Comparison of ENCODE assay signal across 6 fruit fly cellular contexts in the genomic region with DNA sequence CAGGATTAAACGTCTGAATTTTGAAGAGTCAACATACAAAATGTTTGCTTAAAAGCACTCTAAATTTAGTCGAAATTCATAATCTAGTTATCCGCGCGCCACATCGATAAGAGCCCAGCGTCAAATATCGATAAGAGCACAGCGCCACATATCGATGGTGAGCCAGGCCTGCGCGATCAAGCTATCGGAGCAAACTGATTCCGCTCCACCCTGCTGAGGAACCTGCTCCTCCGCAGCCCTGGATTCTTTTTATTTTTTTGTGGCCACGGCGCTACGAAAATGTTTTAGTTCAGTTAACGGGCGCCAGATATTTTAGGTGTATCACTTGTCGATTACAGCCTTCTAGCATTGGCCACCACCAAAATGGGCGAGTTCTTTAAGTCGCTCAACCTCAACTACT.
TF ChIP-seq lines count a peak whose summit lies in the region.

No protein-coding gene starts in this region.

- peak; percentile 59 to 60 for TF ChIP-seq CTCF in S2 (optimal IDR thresholded peaks at IDR 0.05; lab: Kevin White, UChicago)
- peak; percentile 68 for TF ChIP-seq CTCF in whole organism, embryonic (GFP tag; optimal IDR thresholded peaks at IDR 0.05; lab: Kevin White, UChicago)

TF ChIP-seq in whole organism, adult, 20 proteins besides CTCF, POLR2A, EP300 and RAD21:
- TF ChIP-seq CG1620 (GFP tag; optimal IDR thresholded peaks at IDR 0.05; lab: Kevin White, UChicago) (peak; percentile 38), ovo (GFP tag; optimal IDR thresholded peaks at IDR 0.05; lab: Kevin White, UChicago) (no peak), CG11617 (GFP tag; optimal IDR thresholded peaks at IDR 0.05; lab: Kevin White, UChicago) (peak; percentile 16), bab1 (GFP tag; optimal IDR thresholded peaks at IDR 0.05; lab: Kevin White, UChicago) (peak; percentile 79), kay (GFP tag; lab: Kevin White, UChicago; ENCODE audit: borderline replicate concordance) (no peak), CG7045 (GFP tag; optimal IDR thresholded peaks at IDR 0.05; lab: Kevin White, UChicago) (no peak), CG33017 (tag; optimal IDR thresholded peaks at IDR 0.05; lab: Kevin White, UChicago) (no peak), Mnt (GFP tag; optimal IDR thresholded peaks at IDR 0.05; lab: Kevin White, UChicago) (no peak), Hr96 (GFP tag; optimal IDR thresholded peaks at IDR 0.05; lab: Kevin White, UChicago) (peak; percentile 27), CG12768 (GFP tag; optimal IDR thresholded peaks at IDR 0.05; lab: Kevin White, UChicago) (no peak), CG7101 (tag; optimal IDR thresholded peaks at IDR 0.05; lab: Kevin White, UChicago) (peak; percentile 30), cic (GFP tag; optimal IDR thresholded peaks at IDR 0.05; lab: Kevin White, UChicago) (peak; percentile 23)

TF ChIP-seq in whole organism, embryonic, 481 proteins besides CTCF, POLR2A, EP300 and RAD21 (continues in another document):
- TF ChIP-seq CG10543 (GFP tag; optimal IDR thresholded peaks at IDR 0.05; lab: Kevin White, UChicago) (no peak), CG10959 (GFP tag; IDR thresholded peaks at IDR 0.05; lab: Robert Waterston, UW) (no peak), CG13424 (tag; optimal IDR thresholded peaks at IDR 0.05; lab: Kevin White, UChicago) (peak; percentile 14), emc (GFP tag; optimal IDR thresholded peaks at IDR 0.05; lab: Kevin White, UChicago) (peak; percentile 30), HLHmδ (GFP tag; optimal IDR thresholded peaks at IDR 0.05; lab: Kevin White, UChicago) (no peak), dmrt99B (tag; optimal IDR thresholded peaks at IDR 0.05; lab: Kevin White, UChicago) (no peak), zen2 (GFP tag; IDR thresholded peaks at IDR 0.05; lab: Robert Waterston, UW; ENCODE audit: partially characterized antibody) (peak; percentile 97), CG12659 (GFP tag; optimal IDR thresholded peaks at IDR 0.05; lab: Kevin White, UChicago) (peak; percentile 72), mld (GFP tag; IDR thresholded peaks at IDR 0.05; lab: Robert Waterston, UW; ENCODE audit: partially characterized antibody) (peak; percentile 98), CG30403 (GFP tag; optimal IDR thresholded peaks at IDR 0.05; lab: Kevin White, UChicago) (peak; percentile 25), CG9609 (GFP tag; optimal IDR thresholded peaks at IDR 0.05; lab: Kevin White, UChicago) (peak; percentile 7), Atf6 (GFP tag; IDR thresholded peaks at IDR 0.05; lab: Robert Waterston, UW) (no peak), CG2120 (GFP tag; optimal IDR thresholded peaks at IDR 0.05; lab: Kevin White, UChicago) (peak; percentile 64), CG11398 (GFP tag; optimal IDR thresholded peaks at IDR 0.05; lab: Kevin White, UChicago) (no peak), CG11723 (GFP tag; optimal IDR thresholded peaks at IDR 0.05; lab: Kevin White, UChicago) (no peak), Antp (GFP tag; optimal IDR thresholded peaks at IDR 0.05; lab: Kevin White, UChicago) (peak; percentile 36), luna (GFP tag; optimal IDR thresholded peaks at IDR 0.05; lab: Kevin White, UChicago) (peak; percentile 45), CG34422 (GFP tag; IDR thresholded peaks at IDR 0.05; lab: Robert Waterston, UW) (peak; percentile 56; the same call in 2 of the 3 replicates)

TF ChIP-seq in whole organism, prepupa, 60 proteins besides CTCF, POLR2A, EP300 and RAD21:
- TF ChIP-seq Sox14 (GFP tag; optimal IDR thresholded peaks at IDR 0.05; lab: Kevin White, UChicago) (peak; percentile 48), svp (GFP tag; lab: Kevin White, UChicago) (no peak), cyc (GFP tag; optimal IDR thresholded peaks at IDR 0.05; lab: Kevin White, UChicago) (peak; percentile 20), CG6163 (GFP tag; IDR thresholded peaks at IDR 0.05; lab: Robert Waterston, UW) (peak; percentile 27; the same call in 1 of the 3 replicates), esn (GFP tag; optimal IDR thresholded peaks at IDR 0.05; lab: Kevin White, UChicago) (peak; percentile 32), CG10669 (GFP tag; optimal IDR thresholded peaks at IDR 0.05; lab: Kevin White, UChicago) (no peak), CG31627 (GFP tag; optimal IDR thresholded peaks at IDR 0.05; lab: Kevin White, UChicago) (peak; percentile 26), CG3032 (tag; optimal IDR thresholded peaks at IDR 0.05; lab: Kevin White, UChicago) (peak; percentile 44)
TF ChIP-seq in whole organism, prepupa: peak in this region for 6.

TF ChIP-seq in whole organism, pupa, 21 proteins besides CTCF, POLR2A, EP300 and RAD21:
- 0 out of 3 replicates have a peak, but pooled peaks have one; percentile 31 for TF ChIP-seq fd96Ca (GFP tag; IDR thresholded peaks at IDR 0.05; lab: Robert Waterston, UW)
- TF ChIP-seq CG10348 (GFP tag; IDR thresholded peaks at IDR 0.05; lab: Robert Waterston, UW): no peak
- TF ChIP-seq Pif1B (GFP tag; optimal IDR thresholded peaks at IDR 0.05; lab: Kevin White, UChicago): no peak
- TF ChIP-seq rn (GFP tag; IDR thresholded peaks at IDR 0.05; lab: Robert Waterston, UW): no peak
- TF ChIP-seq Pif1A (GFP tag; optimal IDR thresholded peaks at IDR 0.05; lab: Kevin White, UChicago): no peak
- TF ChIP-seq CG12605 (GFP tag; IDR thresholded peaks at IDR 0.05; lab: Robert Waterston, UW): 0 out of 2 replicates have a peak, but pooled peaks have one; percentile 9
- no peak for TF ChIP-seq CG13204 (GFP tag; optimal IDR thresholded peaks at IDR 0.05; lab: Kevin White, UChicago)
- no peak for TF ChIP-seq CG34367 (tag; optimal IDR thresholded peaks at IDR 0.05; lab: Kevin White, UChicago)
- no peak for TF ChIP-seq Snoo (tag; optimal IDR thresholded peaks at IDR 0.05; lab: Kevin White, UChicago)
- TF ChIP-seq CG32121 (GFP tag; IDR thresholded peaks at IDR 0.05; lab: Robert Waterston, UW): peak; percentile 9; the same call in 1 of the 2 replicates
- TF ChIP-seq CG9948 (tag; optimal IDR thresholded peaks at IDR 0.05; lab: Kevin White, UChicago): no peak
- TF ChIP-seq CG15710 (tag; optimal IDR thresholded peaks at IDR 0.05; lab: Kevin White, UChicago): no peak
- TF ChIP-seq CG14655 (GFP tag; optimal IDR thresholded peaks at IDR 0.05; lab: Kevin White, UChicago): no peak
- TF ChIP-seq Ets98B (GFP tag; IDR thresholded peaks at IDR 0.05; lab: Robert Waterston, UW): peak; percentile 16; the same call in 1 of the 2 replicates
- no peak for TF ChIP-seq CG8159 (tag; optimal IDR thresholded peaks at IDR 0.05; lab: Kevin White, UChicago)
- TF ChIP-seq EcR (GFP tag; optimal IDR thresholded peaks at IDR 0.05; lab: Kevin White, UChicago): no peak
- no peak for TF ChIP-seq CG17806 (tag; optimal IDR thresholded peaks at IDR 0.05; lab: Kevin White, UChicago)
- no peak for TF ChIP-seq CG8301 (tag; optimal IDR thresholded peaks at IDR 0.05; lab: Kevin White, UChicago)
- no peak for TF ChIP-seq CG4496 (GFP tag; IDR thresholded peaks at IDR 0.05; lab: Robert Waterston, UW)
- no peak for TF ChIP-seq D1 (tag; optimal IDR thresholded peaks at IDR 0.05; lab: Kevin White, UChicago)

TF ChIP-seq in whole organism, wandering third instar larva, 38 proteins besides CTCF, POLR2A, EP300 and RAD21:
- TF ChIP-seq Abd-B (GFP tag; optimal IDR thresholded peaks at IDR 0.05; lab: Kevin White, UChicago) (no peak), HLH106 (tag; optimal IDR thresholded peaks at IDR 0.05; lab: Kevin White, UChicago) (peak; percentile 43), Dif (GFP tag; optimal IDR thresholded peaks at IDR 0.05; lab: Kevin White, UChicago; ENCODE audit: partially characterized antibody) (no peak), ey (GFP tag; optimal IDR thresholded peaks at IDR 0.05; lab: Kevin White, UChicago) (peak; percentile 9), woc (GFP tag; optimal IDR thresholded peaks at IDR 0.05; lab: Kevin White, UChicago) (no peak), jim (GFP tag; optimal IDR thresholded peaks at IDR 0.05; lab: Kevin White, UChicago) (no peak), brk (GFP tag; optimal IDR thresholded peaks at IDR 0.05; lab: Kevin White, UChicago) (no peak), pan (optimal IDR thresholded peaks at IDR 0.05; lab: Kevin White, UChicago) (no peak), Hr83 (GFP tag; optimal IDR thresholded peaks at IDR 0.05; lab: Kevin White, UChicago; ENCODE audit: poor library complexity, severe bottlenecking) (peak; percentile 54), foxo (GFP tag; optimal IDR thresholded peaks at IDR 0.05; lab: Kevin White, UChicago) (peak in 1 of 2 experiments; percentile 43), Hr78 (GFP tag; optimal IDR thresholded peaks at IDR 0.05; lab: Kevin White, UChicago) (no peak), h (GFP tag; optimal IDR thresholded peaks at IDR 0.05; lab: Kevin White, UChicago) (peak; percentile 29), lola (GFP tag; optimal IDR thresholded peaks at IDR 0.05; lab: Kevin White, UChicago) (no peak), Rel (GFP tag; optimal IDR thresholded peaks at IDR 0.05; lab: Kevin White, UChicago) (no peak), Rel (tag; optimal IDR thresholded peaks at IDR 0.05; lab: Kevin White, UChicago) (peak; percentile 13), Hnf4 (GFP tag; optimal IDR thresholded peaks at IDR 0.05; lab: Kevin White, UChicago) (no peak), dl (GFP tag; optimal IDR thresholded peaks at IDR 0.05; lab: Kevin White, UChicago; ENCODE audit: insufficient read depth in 1 of 2, partially characterized antibody in 2 of 2) (no peak), tai (GFP tag; optimal IDR thresholded peaks at IDR 0.05; lab: Kevin White, UChicago) (no peak), CG9705 (GFP tag; optimal IDR thresholded peaks at IDR 0.05; lab: Kevin White, UChicago) (peak; percentile 16), sage (GFP tag; optimal IDR thresholded peaks at IDR 0.05; lab: Kevin White, UChicago) (no peak), OdsH (GFP tag; optimal IDR thresholded peaks at IDR 0.05; lab: Kevin White, UChicago) (no peak), Myc (optimal IDR thresholded peaks at IDR 0.05; lab: Kevin White, UChicago) (peak; percentile 37), CG32264 (GFP tag; optimal IDR thresholded peaks at IDR 0.05; lab: Kevin White, UChicago) (no peak), rgr (GFP tag; optimal IDR thresholded peaks at IDR 0.05; lab: Kevin White, UChicago) (no peak), Sp1 (GFP tag; optimal IDR thresholded peaks at IDR 0.05; lab: Kevin White, UChicago) (peak; percentile 23), Mio (GFP tag; optimal IDR thresholded peaks at IDR 0.05; lab: Kevin White, UChicago) (no peak), dmrt93B (GFP tag; optimal IDR thresholded peaks at IDR 0.05; lab: Kevin White, UChicago) (no peak), br (GFP tag; optimal IDR thresholded peaks at IDR 0.05; lab: Kevin White, UChicago) (peak; percentile 13)
